Worm (Caenorhabditis elegans): ENCODE data around the gene kcc-3.

ce11 chrII:7469318-7469717 is 35.2 kb upstream of the kcc-3 start:
- TF ChIP-seq lin-15B (tag; optimal IDR thresholded peaks at IDR 0.05) (no peak), pqm-1 (tag; optimal IDR thresholded peaks at IDR 0.05) (no peak), ama-1 (optimal IDR thresholded peaks at IDR 0.05) (no peak), unc-62 (GFP tag; optimal IDR thresholded peaks at IDR 0.05) (no peak), ztf-4 (tag; optimal IDR thresholded peaks at IDR 0.05) (no peak), elt-1 (tag; optimal IDR thresholded peaks at IDR 0.05) (no peak), skn-1 (tag; optimal IDR thresholded peaks at IDR 0.05) (no peak), nhr-11 (tag; optimal IDR thresholded peaks at IDR 0.05) (no peak), unc-39 (tag; optimal IDR thresholded peaks at IDR 0.05) (no peak), lin-39 (tag; optimal IDR thresholded peaks at IDR 0.05) (no peak), nhr-28 (tag; optimal IDR thresholded peaks at IDR 0.05) (no peak), nhr-77 (tag; optimal IDR thresholded peaks at IDR 0.05) (no peak), elt-3 (tag; optimal IDR thresholded peaks at IDR 0.05) (no peak)

Measured in whole organism, L3 larva.